Fruit fly (Drosophila melanogaster) whole organism, embryonic: Measurements from ENCODE around the gene Gpdh3.
A peak's percentile ranks its signal among the peaks of the same experiment; 100 is the strongest.

Source experiments
- Ada2b ChIP-seq: fragments of 200-800 bp; sonication (Bioruptor generic); IDR thresholded peaks from 2 replicates; pipeline ENCODE4 v1.3.6; 2022; ENCODE audit warnings: missing biosample characterization, missing genetic modification characterization
- Adf1 ChIP-seq: fragments of 200-800 bp; sonication (Bioruptor generic); IDR thresholded peaks from 2 replicates; pipeline ENCODE4 v1.3.6; 2022; ENCODE audit warnings: missing biosample characterization, missing genetic modification characterization
- C15 ChIP-seq: fragments of 200-800 bp; sonication (Bioruptor generic); IDR thresholded peaks from 3 replicates; pipeline ENCODE4 v1.3.6; 2022; ENCODE audit warnings: missing biosample characterization, missing genetic modification characterization
- CG10274 ChIP-seq: fragments of 200-800 bp; sonication (Bioruptor generic); optimal IDR thresholded peaks from 3 replicates; lab custom pipeline; 2017; ENCODE audit warnings: missing biosample characterization, mild to moderate bottlenecking, missing genetic modification characterization
- CG11085 ChIP-seq: fragments of 200-800 bp; sonication (Bioruptor generic); IDR thresholded peaks from 2 replicates; pipeline ENCODE4 v1.3.6; 2022; ENCODE audit warnings: missing biosample characterization, missing genetic modification characterization
- CG11696 ChIP-seq: fragments of 200-800 bp; sonication (Bioruptor generic); IDR thresholded peaks from 2 replicates; pipeline ENCODE4 v1.3.6; 2022; ENCODE audit warnings: missing biosample characterization, missing genetic modification characterization
- CG15073 ChIP-seq: fragments of 200-800 bp; sonication (Bioruptor generic); optimal IDR thresholded peaks from 2 replicates; lab custom pipeline; 2016; ENCODE audit warnings: missing biosample characterization, missing genetic modification characterization
- CG15269 ChIP-seq: fragments of 200-800 bp; sonication (Bioruptor generic); optimal IDR thresholded peaks from 2 replicates; lab custom pipeline; 2018; ENCODE audit warnings: missing biosample characterization, mild to moderate bottlenecking, missing genetic modification characterization, moderate library complexity
- CG17385 ChIP-seq: fragments of 200-800 bp; sonication (Bioruptor generic); optimal IDR thresholded peaks from 3 replicates; lab custom pipeline; 2018; ENCODE audit warnings: missing biosample characterization, mild to moderate bottlenecking, missing genetic modification characterization
- CG1832 ChIP-seq: fragments of 200-800 bp; sonication (Bioruptor generic); optimal IDR thresholded peaks from 2 replicates; lab custom pipeline; 2017; ENCODE audit warnings: missing biosample characterization, mild to moderate bottlenecking, missing genetic modification characterization, inconsistent platforms
- CG18476 ChIP-seq: fragments of 200-800 bp; sonication (Bioruptor generic); optimal IDR thresholded peaks from 2 replicates; lab custom pipeline; 2016; ENCODE audit warnings: missing biosample characterization, mild to moderate bottlenecking, missing genetic modification characterization
- CG18599 ChIP-seq: fragments of 200-800 bp; sonication (Bioruptor generic); optimal IDR thresholded peaks from 3 replicates; lab custom pipeline; 2017; ENCODE audit warnings: missing biosample characterization, missing genetic modification characterization, mild to moderate bottlenecking, moderate library complexity, missing genetic modification reagents
- CG2120 ChIP-seq: fragments of 200-800 bp; sonication (Bioruptor generic); optimal IDR thresholded peaks from 3 replicates; lab custom pipeline; 2016; ENCODE audit warnings: missing biosample characterization, missing genetic modification characterization
- CG2202 ChIP-seq: fragments of 200-800 bp; sonication (Bioruptor generic); optimal IDR thresholded peaks from 2 replicates; lab custom pipeline; 2018; ENCODE audit warnings: missing biosample characterization, mild to moderate bottlenecking, missing genetic modification characterization
- CG30403 ChIP-seq: fragments of 200-800 bp; sonication (Bioruptor generic); optimal IDR thresholded peaks from 3 replicates; lab custom pipeline; 2016; ENCODE audit warnings: missing biosample characterization, missing genetic modification characterization
- CG3065 ChIP-seq: fragments of 200-800 bp; sonication (Bioruptor generic); optimal IDR thresholded peaks from 2 replicates; lab custom pipeline; 2016; ENCODE audit warnings: missing biosample characterization, missing genetic modification characterization
- CG34224 ChIP-seq: fragments of 200-800 bp; sonication (Bioruptor generic); IDR thresholded peaks from 3 replicates; pipeline ENCODE4 v1.3.6; 2022; ENCODE audit warnings: missing biosample characterization, missing genetic modification characterization; ENCODE audit not compliant: partially characterized antibody
- CG3838 ChIP-seq: fragments of 200-800 bp; sonication (Bioruptor generic); optimal IDR thresholded peaks from 3 replicates; lab custom pipeline; 2016; ENCODE audit warnings: missing biosample characterization, missing genetic modification characterization
- CG42726 ChIP-seq: fragments of 200-800 bp; sonication (Bioruptor generic); IDR thresholded peaks from 2 replicates; pipeline ENCODE4 v1.3.6; 2022; ENCODE audit warnings: missing biosample characterization, missing genetic modification characterization; ENCODE audit not compliant: partially characterized antibody
- CG4282 ChIP-seq: fragments of 200-800 bp; sonication (Bioruptor generic); optimal IDR thresholded peaks from 2 replicates; lab custom pipeline; 2016; ENCODE audit warnings: missing biosample characterization, missing genetic modification characterization
- CG6254 ChIP-seq: fragments of 200-800 bp; sonication (Bioruptor generic); optimal IDR thresholded peaks from 3 replicates; lab custom pipeline; 2017; ENCODE audit warnings: mild to moderate bottlenecking, missing biosample characterization, missing genetic modification reagents, missing genetic modification characterization
- CG6654 ChIP-seq: fragments of 200-800 bp; sonication (Bioruptor generic); optimal IDR thresholded peaks from 2 replicates; lab custom pipeline; 2017; ENCODE audit warnings: missing biosample characterization, mild to moderate bottlenecking, missing genetic modification characterization
- CG6791 ChIP-seq: fragments of 200-800 bp; sonication (Bioruptor generic); IDR thresholded peaks from 3 replicates; pipeline ENCODE4 v1.3.6; 2022; ENCODE audit warnings: missing biosample characterization, missing genetic modification characterization; ENCODE audit not compliant: partially characterized antibody
- CG7372 ChIP-seq: fragments of 200-800 bp; sonication (Bioruptor generic); IDR thresholded peaks from 2 replicates; pipeline ENCODE4 v1.3.6; 2022; ENCODE audit warnings: missing biosample characterization, missing genetic modification characterization
- CG7963 ChIP-seq: fragments of 200-800 bp; sonication (Bioruptor generic); IDR thresholded peaks from 3 replicates; pipeline ENCODE4 v1.3.6; 2022; ENCODE audit warnings: missing biosample characterization, missing genetic modification characterization; ENCODE audit not compliant: partially characterized antibody
- D19B ChIP-seq: fragments of 200-800 bp; sonication (Bioruptor generic); optimal IDR thresholded peaks from 2 replicates; lab custom pipeline; 2017; ENCODE audit warnings: missing biosample characterization, mild to moderate bottlenecking, missing genetic modification characterization
- Hmr ChIP-seq: fragments of 200-800 bp; sonication (Bioruptor generic); optimal IDR thresholded peaks from 3 replicates; lab custom pipeline; 2017; ENCODE audit warnings: mild to moderate bottlenecking, missing biosample characterization, missing genetic modification reagents, missing genetic modification characterization
- Hr3 ChIP-seq: fragments of 200-800 bp; sonication (Bioruptor generic); optimal IDR thresholded peaks from 3 replicates; lab custom pipeline; 2016; ENCODE audit warnings: missing biosample characterization, missing genetic modification characterization
- Hsf ChIP-seq: fragments of 200-800 bp; sonication (Bioruptor generic); optimal IDR thresholded peaks from 3 replicates; lab custom pipeline; 2016; ENCODE audit warnings: missing biosample characterization, missing genetic modification characterization
- Lhr ChIP-seq: fragments of 200-800 bp; sonication (Bioruptor generic); optimal IDR thresholded peaks from 3 replicates; lab custom pipeline; 2017; ENCODE audit warnings: mild to moderate bottlenecking, missing biosample characterization, missing genetic modification reagents, missing genetic modification characterization
- NC2β ChIP-seq: fragments of 200-800 bp; sonication (Bioruptor generic); optimal IDR thresholded peaks from 2 replicates; lab custom pipeline; 2016; ENCODE audit warnings: missing biosample characterization, missing genetic modification characterization
- NK7.1 ChIP-seq: fragments of 200-800 bp; sonication (Bioruptor generic); optimal IDR thresholded peaks from 3 replicates; lab custom pipeline; 2016; ENCODE audit warnings: missing biosample characterization, missing genetic modification characterization
- Rfx ChIP-seq: fragments of 200-800 bp; sonication (Bioruptor generic); IDR thresholded peaks from 2 replicates; pipeline ENCODE4 v1.3.6; 2022; ENCODE audit warnings: missing biosample characterization, missing genetic modification characterization
- Xrp1 ChIP-seq: fragments of 200-800 bp; sonication (Bioruptor generic); IDR thresholded peaks from 2 replicates; pipeline ENCODE4 v1.3.6; 2022; ENCODE audit warnings: missing biosample characterization, missing genetic modification characterization
- bbx ChIP-seq: fragments of 200-800 bp; sonication (Bioruptor generic); IDR thresholded peaks from 2 replicates; pipeline ENCODE4 v1.3.6; 2022; ENCODE audit warnings: missing biosample characterization, missing genetic modification characterization; ENCODE audit not compliant: partially characterized antibody
- bigmax ChIP-seq: fragments of 200-800 bp; sonication (Bioruptor generic); optimal IDR thresholded peaks from 2 replicates; lab custom pipeline; 2018; ENCODE audit warnings: missing biosample characterization, mild to moderate bottlenecking, missing genetic modification characterization
- bsh ChIP-seq, 2 experiments: fragments of 200-800 bp; sonication (Bioruptor generic); optimal IDR thresholded peaks; 2 replicates each; lab custom pipeline; 2017 to 2018; ENCODE audit warnings: mild to moderate bottlenecking in 2 of 2, missing biosample characterization in 2 of 2, missing genetic modification characterization in 2 of 2, moderate library complexity in 1 of 2
- cad ChIP-seq: fragments of >200 bp; optimal IDR thresholded peaks from 2 replicates; lab custom pipeline; 2017; ENCODE audit warnings: missing biosample characterization, missing genetic modification characterization
- crc ChIP-seq: fragments of 200-800 bp; sonication (Bioruptor generic); optimal IDR thresholded peaks from 2 replicates; lab custom pipeline; 2016; ENCODE audit warnings: missing biosample characterization, missing genetic modification characterization
- cwo ChIP-seq: fragments of 200-800 bp; sonication (Bioruptor generic); optimal IDR thresholded peaks from 3 replicates; lab custom pipeline; 2017; ENCODE audit warnings: missing biosample characterization, missing genetic modification characterization, mild to moderate bottlenecking, moderate library complexity, missing genetic modification reagents
- insv ChIP-seq, 2 experiments: fragments of 200-800 bp; sonication (Bioruptor generic); optimal IDR thresholded peaks; 3 replicates each; lab custom pipeline; 2016 to 2018; ENCODE audit warnings: missing biosample characterization in 2 of 2, missing genetic modification characterization in 2 of 2
- jigr1 ChIP-seq: fragments of 200-800 bp; sonication (Bioruptor generic); IDR thresholded peaks from 3 replicates; pipeline ENCODE4 v1.3.6; 2022; ENCODE audit warnings: missing biosample characterization, missing genetic modification characterization
- jing ChIP-seq: fragments of 200-800 bp; sonication (Bioruptor generic); optimal IDR thresholded peaks from 2 replicates; lab custom pipeline; 2018; ENCODE audit warnings: missing biosample characterization, mild to moderate bottlenecking, missing genetic modification characterization
- mld ChIP-seq: fragments of 200-800 bp; sonication (Bioruptor generic); IDR thresholded peaks from 3 replicates; pipeline ENCODE4 v1.3.6; 2022; ENCODE audit warnings: missing biosample characterization, missing genetic modification characterization; ENCODE audit not compliant: partially characterized antibody
- nmo ChIP-seq: fragments of 200-800 bp; sonication (Bioruptor generic); optimal IDR thresholded peaks from 2 replicates; lab custom pipeline; 2018; ENCODE audit warnings: missing biosample characterization, mild to moderate bottlenecking, missing genetic modification characterization, moderate library complexity
- onecut ChIP-seq: fragments of 200-800 bp; sonication (Bioruptor generic); IDR thresholded peaks from 2 replicates; pipeline ENCODE4 v1.3.6; 2022; ENCODE audit warnings: missing biosample characterization, missing genetic modification characterization
- schlank ChIP-seq: fragments of 200-800 bp; sonication (Bioruptor generic); optimal IDR thresholded peaks from 2 replicates; lab custom pipeline; 2018; ENCODE audit warnings: missing biosample characterization, mild to moderate bottlenecking, missing genetic modification characterization
- sens-2 ChIP-seq: fragments of 200-800 bp; sonication (Bioruptor generic); IDR thresholded peaks from 2 replicates; pipeline ENCODE4 v1.3.6; 2022; ENCODE audit warnings: missing biosample characterization, missing genetic modification characterization
- seq ChIP-seq: fragments of 200-800 bp; sonication (Bioruptor generic); IDR thresholded peaks from 2 replicates; pipeline ENCODE4 v1.3.6; 2022; ENCODE audit warnings: missing biosample characterization, missing genetic modification characterization
- sr ChIP-seq: fragments of 200-800 bp; sonication (Bioruptor generic); IDR thresholded peaks from 3 replicates; pipeline ENCODE4 v1.3.6; 2022; ENCODE audit warnings: missing biosample characterization, missing genetic modification characterization
- tin ChIP-seq: fragments of 200-800 bp; sonication (Bioruptor generic); optimal IDR thresholded peaks from 3 replicates; lab custom pipeline; 2016; ENCODE audit warnings: missing biosample characterization, missing genetic modification characterization

Gene Gpdh3

DNA sequence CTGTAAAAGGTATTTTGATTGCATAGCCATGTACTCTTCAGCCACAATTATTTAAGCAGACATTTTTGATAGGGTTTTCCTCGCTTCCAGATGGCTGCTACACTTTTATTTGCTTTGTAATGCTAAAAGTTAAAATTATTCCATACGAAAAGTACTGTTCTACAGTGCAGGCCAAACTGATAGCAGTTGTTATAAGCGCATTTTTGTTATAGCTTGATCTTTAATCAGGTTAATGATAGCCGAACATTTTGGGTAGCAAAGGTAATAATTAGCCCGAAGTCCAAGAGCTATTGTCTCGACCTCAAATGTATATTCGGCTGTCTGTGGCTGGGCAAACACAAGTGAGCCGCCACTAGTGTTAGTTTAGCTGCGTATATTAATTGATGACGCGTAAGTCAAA is 23.9 kb upstream of the Gpdh3 start (continued):
- TF ChIP-seq Xrp1 (GFP tag; lab: Robert Waterston, UW) = 0 out of 2 replicates have a peak, but pooled peaks have one; percentile 35
- no peak for TF ChIP-seq CG6254 (GFP tag; lab: Kevin White, UChicago)
- TF ChIP-seq CG10274 (GFP tag; lab: Kevin White, UChicago) = no peak
- TF ChIP-seq CG11696 (GFP tag; lab: Robert Waterston, UW) = 0 out of 2 replicates have a peak, but pooled peaks have one; percentile 56
- peak; percentile 7 for TF ChIP-seq CG30403
- no peak for TF ChIP-seq jing (GFP tag; lab: Kevin White, UChicago)
- peak; percentile 10; the same call in 1 of the 2 replicates for TF ChIP-seq Ada2b
- no peak for TF ChIP-seq mld (GFP tag; lab: Robert Waterston, UW)
- peak; percentile 0 for TF ChIP-seq CG2120 (GFP tag; lab: Kevin White, UChicago)
- TF ChIP-seq CG1832 = no peak
- no peak for TF ChIP-seq CG11085 (GFP tag; lab: Robert Waterston, UW)
- TF ChIP-seq CG18599 (GFP tag; lab: Kevin White, UChicago) = peak; percentile 21
- TF ChIP-seq seq (GFP tag; lab: Robert Waterston, UW) = no peak
- no peak for TF ChIP-seq insv (GFP tag; optimal IDR thresholded peaks at IDR 0.05; lab: Kevin White, UChicago)
- TF ChIP-seq CG7963 (GFP tag; lab: Robert Waterston, UW) = no peak
- TF ChIP-seq sr (GFP tag; lab: Robert Waterston, UW) = no peak
- TF ChIP-seq CG17385 (GFP tag; lab: Kevin White, UChicago) = no peak
- no peak for TF ChIP-seq tin (GFP tag; lab: Kevin White, UChicago)
- no peak for TF ChIP-seq schlank
- TF ChIP-seq Hmr (GFP tag; lab: Kevin White, UChicago) = peak; percentile 22
- TF ChIP-seq CG3838 = no peak
- TF ChIP-seq bsh (GFP tag; optimal IDR thresholded peaks at IDR 0.05; lab: Kevin White, UChicago) = no peak

DNA sequence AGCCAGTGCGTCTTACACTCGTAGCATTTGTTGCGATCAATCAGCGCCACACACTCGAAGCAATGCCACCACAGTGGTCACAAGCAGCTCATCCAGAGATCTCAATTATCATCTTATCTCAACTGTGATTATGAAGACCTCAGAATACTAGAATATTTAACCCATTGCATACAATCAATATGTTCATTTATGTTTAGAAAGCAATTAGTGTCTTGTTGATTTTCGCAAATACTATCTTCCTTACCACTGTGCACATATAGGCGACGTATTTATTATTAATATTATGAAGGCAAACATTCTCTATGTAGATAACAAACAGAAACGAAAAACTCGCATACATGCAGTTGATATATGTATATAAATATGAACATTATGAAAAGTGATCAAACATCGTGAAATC is 23.0 kb upstream of the Gpdh3 start:
- TF ChIP-seq crc (GFP tag; lab: Kevin White, UChicago) = no peak
- TF ChIP-seq C15 (GFP tag; lab: Robert Waterston, UW) = no peak
- peak; percentile 55 for TF ChIP-seq nmo
- peak; percentile 54 for TF ChIP-seq cwo (GFP tag; lab: Kevin White, UChicago)
- TF ChIP-seq Lhr = peak; percentile 73
- no peak for TF ChIP-seq Adf1
- no peak for TF ChIP-seq sens-2 (GFP tag; lab: Robert Waterston, UW)
- peak; percentile 48 for TF ChIP-seq CG3065 (GFP tag; lab: Kevin White, UChicago)
- TF ChIP-seq CG34224 (GFP tag; lab: Robert Waterston, UW) = no peak
- TF ChIP-seq CG42726 (GFP tag; lab: Robert Waterston, UW) = no peak
- no peak for TF ChIP-seq CG6791 (GFP tag; lab: Robert Waterston, UW)
- TF ChIP-seq insv (GFP tag; optimal IDR thresholded peaks at IDR 0.05; lab: Kevin White, UChicago) = no peak
- TF ChIP-seq bbx (GFP tag; lab: Robert Waterston, UW) = no peak
- TF ChIP-seq Hsf (GFP tag; lab: Kevin White, UChicago) = peak; percentile 51
- no peak for TF ChIP-seq CG4282 (GFP tag; lab: Kevin White, UChicago)
- peak; percentile 10 for TF ChIP-seq CG15073 (GFP tag; lab: Kevin White, UChicago)
- peak; percentile 55 for TF ChIP-seq Hr3 (GFP tag; lab: Kevin White, UChicago)
- TF ChIP-seq jigr1 (GFP tag; lab: Robert Waterston, UW) = no peak
- TF ChIP-seq cad (GFP tag; lab: Kevin White, UChicago) = no peak
- TF ChIP-seq Rfx (GFP tag; lab: Robert Waterston, UW) = peak; percentile 69
- peak; percentile 56 for TF ChIP-seq CG15269 (tag; lab: Kevin White, UChicago)
- TF ChIP-seq bigmax (GFP tag; lab: Kevin White, UChicago) = no peak
- TF ChIP-seq CG2202 (tag; lab: Kevin White, UChicago) = peak; percentile 82
- no peak for TF ChIP-seq D19B (GFP tag; lab: Kevin White, UChicago)
- TF ChIP-seq NK7.1 (GFP tag; lab: Kevin White, UChicago) = no peak
- TF ChIP-seq onecut (GFP tag; lab: Robert Waterston, UW) = peak; percentile 38
- TF ChIP-seq CG7372 (GFP tag; lab: Robert Waterston, UW) = peak; percentile 36; the same call in 1 of the 2 replicates
- no peak for TF ChIP-seq CG6654 (GFP tag; lab: Kevin White, UChicago)
- TF ChIP-seq CG18476 (GFP tag; lab: Kevin White, UChicago) = peak; percentile 84
- peak; percentile 82 for TF ChIP-seq NC2β (GFP tag; lab: Kevin White, UChicago)
